Worm (Caenorhabditis elegans): ENCODE measurements around the gene irld-9.
A peak's percentile ranks its signal among the peaks of the same experiment; 100 is the strongest.

Gene irld-9

DNA sequence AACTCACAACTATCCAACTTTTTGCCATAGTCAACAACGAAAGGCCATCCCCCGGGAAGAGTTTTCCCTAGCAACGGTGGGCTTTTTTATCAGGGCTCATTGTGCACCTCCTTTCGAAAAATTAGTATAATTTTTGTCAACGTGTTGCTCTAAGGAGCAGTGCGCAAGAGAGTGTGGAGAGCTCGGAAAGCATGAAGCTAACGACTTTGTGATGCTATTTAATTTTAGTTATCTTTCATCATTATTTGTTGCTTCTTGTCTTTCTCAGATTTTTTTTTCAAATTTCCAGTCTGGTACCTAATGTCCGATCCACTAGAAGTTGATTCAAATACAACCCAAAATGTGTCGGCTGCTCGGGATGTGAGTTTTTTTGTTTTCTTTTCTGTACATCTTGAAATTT lies 8.6 kb downstream of the irld-9 start, which contains the start of gene ceh-81:
TSS of gene ceh-81 (plus strand) at position 301 of the 400 bp plus-strand sequence.
- TF ChIP-seq Y53F4B.3 (GFP tag; IDR thresholded peaks at IDR 0.05) (no peak), zim-3 (tag; optimal IDR thresholded peaks at IDR 0.05) (no peak), aptf-3 (GFP tag; IDR thresholded peaks at IDR 0.05) (no peak), F33H1.4 (GFP tag; IDR thresholded peaks at IDR 0.05) (no peak), Y56A3A.18 (GFP tag; IDR thresholded peaks at IDR 0.05) (no peak), madf-6 (GFP tag; IDR thresholded peaks at IDR 0.05) (no peak), mel-28 (tag; optimal IDR thresholded peaks at IDR 0.05; ENCODE audit: borderline replicate concordance) (no peak), hlh-12 (tag; optimal IDR thresholded peaks at IDR 0.05) (no peak), Y67H2A.10 (GFP tag; conservative IDR thresholded peaks at IDR 0.05) (no peak), Y95B8A.8 (GFP tag; IDR thresholded peaks at IDR 0.05) (no peak), hlh-26 (GFP tag; conservative IDR thresholded peaks at IDR 0.05) (no peak), lin-35 (GFP tag; optimal IDR thresholded peaks at IDR 0.05) (no peak), efl-1 (GFP tag; optimal IDR thresholded peaks at IDR 0.05) (no peak), ztf-28 (GFP tag; IDR thresholded peaks at IDR 0.05) (no peak), Y79H2A.3 (GFP tag; conservative IDR thresholded peaks at IDR 0.05) (no peak), cebp-1 (GFP tag; IDR thresholded peaks at IDR 0.05) (no peak), cebp-1 (tag; optimal IDR thresholded peaks at IDR 0.05) (no peak)

DNA sequence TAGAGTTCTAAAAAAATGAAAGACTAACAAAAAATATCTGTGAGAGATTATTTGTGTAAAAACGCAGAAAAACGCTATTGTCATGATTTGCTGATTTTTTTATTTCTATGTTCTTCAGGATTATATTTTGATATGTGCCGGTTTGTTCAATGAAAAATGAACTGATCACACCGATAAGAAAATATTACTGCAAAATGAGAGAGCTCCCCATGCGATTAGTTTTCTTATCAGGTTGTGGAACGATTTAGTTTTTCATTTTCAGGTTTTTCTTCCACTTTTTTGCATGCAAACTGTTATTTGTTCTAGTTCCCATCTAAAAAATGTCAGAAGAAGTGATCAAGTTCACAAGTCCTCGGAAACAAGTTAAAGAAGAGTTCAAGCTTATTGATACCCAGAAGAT lies 10.5 kb downstream of the irld-9 start, which contains the start of gene btb-9:
TSS of gene btb-9 (plus strand) at position 254 of the 400 bp plus-strand sequence.
- TF ChIP-seq ztf-22 (GFP tag; optimal IDR thresholded peaks at IDR 0.05) (no peak), hmg-20 (GFP tag; IDR thresholded peaks at IDR 0.05) (no peak), snpc-1.3 (tag; optimal IDR thresholded peaks at IDR 0.05; ENCODE audit: insufficient read depth) (no peak), attf-6 (GFP tag; IDR thresholded peaks at IDR 0.05) (no peak), F55B11.4 (tag; optimal IDR thresholded peaks at IDR 0.05; ENCODE audit: borderline replicate concordance, insufficient read depth) (no peak), ztf-28 (GFP tag; IDR thresholded peaks at IDR 0.05) (no peak), lsl-1 (GFP tag; optimal IDR thresholded peaks at IDR 0.05) (no peak), nhr-80 (tag; optimal IDR thresholded peaks at IDR 0.05) (peak; percentile 83), lin-26 (GFP tag; IDR thresholded peaks at IDR 0.05) (no peak), hmg-1.2 (GFP tag; IDR thresholded peaks at IDR 0.05) (peak; percentile 30; the same call in 1 of the 2 replicates), dox-1 (GFP tag; IDR thresholded peaks at IDR 0.05) (peak; percentile 37; the same call in 1 of the 2 replicates), zim-3 (tag; optimal IDR thresholded peaks at IDR 0.05) (no peak), bed-1 (GFP tag; IDR thresholded peaks at IDR 0.05) (no peak), snpc-3.4 (tag; optimal IDR thresholded peaks at IDR 0.05) (no peak), hlh-12 (tag; optimal IDR thresholded peaks at IDR 0.05) (no peak)

DNA sequence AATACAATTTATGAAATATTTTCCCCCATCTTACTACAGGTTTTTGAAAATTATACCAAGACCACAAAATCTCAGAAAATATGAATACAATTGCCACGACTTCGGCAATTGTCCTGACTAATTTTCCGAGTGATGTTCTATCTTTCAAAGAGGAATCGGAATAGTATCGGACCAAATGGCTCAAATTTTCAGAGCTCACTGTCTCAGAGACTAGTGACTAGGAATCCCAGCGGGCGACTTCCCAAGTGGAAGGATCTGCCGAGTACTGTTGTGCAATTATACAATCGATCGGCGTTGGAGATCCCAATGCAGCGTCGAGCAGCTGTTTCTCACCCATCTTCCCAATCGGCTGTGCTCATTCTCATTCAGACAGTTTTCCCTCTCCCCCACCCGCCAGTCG lies 13.0 kb downstream of the irld-9 start, which contains the start of gene F45C12.17:
TSS of gene F45C12.17 (plus strand) at position 377 of the 400 bp plus-strand sequence.
- no peak for TF ChIP-seq B0019.2 (GFP tag; conservative IDR thresholded peaks at IDR 0.05)
- no peak for TF ChIP-seq cebp-1 (GFP tag; IDR thresholded peaks at IDR 0.05)
- no peak for TF ChIP-seq cebp-1 (tag; optimal IDR thresholded peaks at IDR 0.05)
- no peak for TF ChIP-seq hsf-1 (GFP tag; IDR thresholded peaks at IDR 0.05)
- no peak for TF ChIP-seq ekl-4 (GFP tag; IDR thresholded peaks at IDR 0.05)
- no peak for TF ChIP-seq Y67H2A.10 (GFP tag; conservative IDR thresholded peaks at IDR 0.05)

DNA sequence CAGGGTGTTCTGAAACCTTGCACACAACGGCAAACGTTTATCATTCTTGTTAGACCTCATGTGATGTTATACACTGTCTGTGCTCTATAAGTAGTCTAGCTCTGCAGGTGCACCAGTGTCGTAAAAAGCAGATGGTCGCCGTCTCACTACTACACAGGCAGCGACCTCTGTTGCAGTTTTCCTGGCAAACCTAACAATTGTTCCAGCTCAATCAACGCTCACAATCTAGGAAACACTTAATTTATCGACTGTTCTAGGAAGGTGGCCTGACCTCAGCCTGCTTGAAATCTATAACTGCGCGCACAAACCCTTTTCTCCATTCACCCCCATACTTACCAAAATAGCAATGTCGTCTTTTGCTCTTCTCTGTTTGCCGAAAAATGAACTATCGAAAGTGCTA lies 14.4 kb downstream of the irld-9 start, which contains the start of gene fbxb-11:
TSS of gene fbxb-11 (plus strand) at position 301 of the 400 bp plus-strand sequence.
- TF ChIP-seq ccch-3 (GFP tag; optimal IDR thresholded peaks at IDR 0.05) = no peak
- TF ChIP-seq F57C9.4 (tag; optimal IDR thresholded peaks at IDR 0.05) = no peak
- TF ChIP-seq snpc-1.1 (tag; optimal IDR thresholded peaks at IDR 0.05; ENCODE audit: insufficient read depth) = no peak
- TF ChIP-seq athp-1 (tag; optimal IDR thresholded peaks at IDR 0.05) = no peak
- TF ChIP-seq lag-1 (GFP tag; IDR thresholded peaks at IDR 0.05) = no peak
- TF ChIP-seq bed-2 (GFP tag; IDR thresholded peaks at IDR 0.05) = no peak
- no peak for TF ChIP-seq hmg-20 (GFP tag; IDR thresholded peaks at IDR 0.05)
- no peak for TF ChIP-seq repo-1 (tag; optimal IDR thresholded peaks at IDR 0.05)
- no peak for TF ChIP-seq nhr-120 (GFP tag; IDR thresholded peaks at IDR 0.05)
- TF ChIP-seq madf-8 (GFP tag; conservative IDR thresholded peaks at IDR 0.05) = no peak
- TF ChIP-seq nhr-80 (tag; optimal IDR thresholded peaks at IDR 0.05) = no peak
- no peak for TF ChIP-seq nhr-90 (tag; optimal IDR thresholded peaks at IDR 0.05)
- no peak for TF ChIP-seq madf-10 (tag; optimal IDR thresholded peaks at IDR 0.05)
- no peak for TF ChIP-seq mcd-1 (GFP tag; IDR thresholded peaks at IDR 0.05)
- TF ChIP-seq snpc-1.3 (tag; optimal IDR thresholded peaks at IDR 0.05; ENCODE audit: insufficient read depth) = no peak
- no peak for TF ChIP-seq mes-4 (tag; optimal IDR thresholded peaks at IDR 0.05)
